Worm (Caenorhabditis elegans) whole organism, midembryonic: ENCODE results near the gene R102.2.
A peak's percentile ranks its signal among the peaks of the same experiment; 100 is the strongest.

ENCODE experiments used
- T22C8.4 ChIP-seq: fragments of 200-800 bp; sonication (Bioruptor generic); IDR thresholded peaks from 2 replicates; pipeline ENCODE4 v1.3.6; 2022; ENCODE audit warnings: missing genetic modification characterization, missing compliant biosample characterization
- cog-1 ChIP-seq: sonication (generic microtip); optimal IDR thresholded peaks from 2 replicates; lab custom pipeline; 2016; ENCODE audit warnings: missing genetic modification characterization, missing compliant biosample characterization
- flt-1 ChIP-seq: fragments of 200-800 bp; sonication (Bioruptor generic); IDR thresholded peaks from 2 replicates; pipeline ENCODE4 v1.3.6; 2022; ENCODE audit warnings: missing genetic modification characterization, missing compliant biosample characterization
- klf-2 ChIP-seq: fragments of 200-800 bp; sonication (Bioruptor generic); conservative IDR thresholded peaks from 2 replicates; pipeline ENCODE4 v1.3.6; 2022; ENCODE audit warnings: missing genetic modification reagents, missing genetic modification characterization, missing compliant biosample characterization
- med-1 ChIP-seq: sonication (generic microtip); optimal IDR thresholded peaks from 2 replicates; lab custom pipeline; 2017; ENCODE audit warnings: missing genetic modification characterization, mild to moderate bottlenecking, missing compliant biosample characterization, antibody characterized with exemption, missing genetic modification reagents; ENCODE audit not compliant: insufficient read depth
- ref-1 ChIP-seq: fragments of 200-800 bp; sonication (Bioruptor generic); conservative IDR thresholded peaks from 2 replicates; pipeline ENCODE4 v1.3.6; 2022; ENCODE audit warnings: missing genetic modification reagents, missing genetic modification characterization, missing compliant biosample characterization
- tab-1 ChIP-seq: fragments of 200-800 bp; sonication (Bioruptor generic); IDR thresholded peaks from 2 replicates; pipeline ENCODE4 v1.3.6; 2022; ENCODE audit warnings: missing genetic modification characterization, missing compliant biosample characterization
- ztf-23 ChIP-seq: fragments of 200-800 bp; sonication (Bioruptor generic); IDR thresholded peaks from 2 replicates; pipeline ENCODE4 v1.3.6; 2022; ENCODE audit warnings: missing genetic modification reagents, missing genetic modification characterization, missing compliant biosample characterization
- ztf-29 ChIP-seq: fragments of 200-800 bp; sonication (Bioruptor generic); IDR thresholded peaks from 2 replicates; pipeline ENCODE4 v1.3.6; 2022; ENCODE audit warnings: missing genetic modification reagents, missing genetic modification characterization, missing compliant biosample characterization

Gene R102.2

DNA sequence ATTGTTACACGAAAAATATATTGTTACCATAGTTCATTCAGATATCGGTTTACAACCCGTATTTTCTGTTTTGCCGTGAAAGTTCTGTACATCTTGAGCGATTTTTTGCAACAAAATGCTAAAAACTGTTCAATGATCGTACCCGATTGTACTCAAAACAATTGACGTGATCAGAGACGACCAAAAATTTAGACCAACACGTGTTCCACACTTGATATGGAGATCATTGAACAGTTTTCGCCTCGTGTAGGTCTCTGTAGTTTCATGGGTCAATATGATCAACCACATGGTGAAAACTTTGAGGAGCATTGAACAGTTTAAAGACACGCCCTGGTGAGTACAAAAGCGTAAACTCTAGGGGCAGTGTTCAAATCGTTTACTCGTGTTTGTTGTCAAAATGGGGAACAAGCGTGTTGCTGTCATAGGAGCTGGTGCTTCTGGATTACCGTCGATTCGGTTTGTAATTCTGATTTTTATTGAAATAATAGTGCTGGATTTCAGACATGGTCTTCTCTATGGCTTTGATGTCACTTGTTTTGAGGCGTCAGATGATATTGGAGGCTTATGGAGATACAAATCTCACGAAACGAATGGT lies 5.2 kb upstream of the R102.2 start, which contains the start of gene fmo-2:
fmo-2 (plus strand) TSS at position 370 of the 595 bp plus-strand sequence.
- no peak for TF ChIP-seq med-1
- no peak for TF ChIP-seq ztf-29 (GFP tag; lab: Robert Waterston, UW)
- no peak for TF ChIP-seq ztf-23
- TF ChIP-seq tab-1 = no peak
- TF ChIP-seq ref-1 (GFP tag; lab: Robert Waterston, UW) = no peak
- TF ChIP-seq cog-1 (tag; lab: Kevin White, UChicago) = no peak
- TF ChIP-seq flt-1 (GFP tag; lab: Robert Waterston, UW) = no peak
- TF ChIP-seq T22C8.4 (GFP tag; lab: Robert Waterston, UW) = no peak
- TF ChIP-seq klf-2 = no peak

DNA sequence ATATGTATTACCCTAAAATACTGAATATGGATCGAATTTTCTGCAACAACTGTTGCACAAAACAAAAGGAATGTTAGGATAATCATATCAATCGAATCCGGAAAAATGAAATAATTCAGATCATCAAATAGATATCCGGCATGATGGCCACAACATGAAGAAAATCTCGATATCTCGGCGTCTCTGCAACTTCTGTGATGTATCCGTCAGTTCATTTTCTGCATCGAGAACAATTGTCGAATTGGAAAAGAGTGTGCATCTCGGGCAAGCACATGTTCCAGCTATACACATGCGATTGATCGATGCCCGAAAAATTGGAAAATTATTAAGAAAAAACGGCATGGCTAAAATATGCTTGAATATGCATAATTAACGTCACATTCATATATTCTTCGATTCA lies 1.6 kb upstream of the R102.2 start, which contains the start of the genes K08C7.6 and R102.1:
K08C7.6 (minus strand) TSS at position 101 of the 400 bp plus-strand sequence.
R102.1 (plus strand) TSS at position 291 of the 400 bp plus-strand sequence.
- no peak for TF ChIP-seq flt-1 (GFP tag; lab: Robert Waterston, UW)

DNA sequence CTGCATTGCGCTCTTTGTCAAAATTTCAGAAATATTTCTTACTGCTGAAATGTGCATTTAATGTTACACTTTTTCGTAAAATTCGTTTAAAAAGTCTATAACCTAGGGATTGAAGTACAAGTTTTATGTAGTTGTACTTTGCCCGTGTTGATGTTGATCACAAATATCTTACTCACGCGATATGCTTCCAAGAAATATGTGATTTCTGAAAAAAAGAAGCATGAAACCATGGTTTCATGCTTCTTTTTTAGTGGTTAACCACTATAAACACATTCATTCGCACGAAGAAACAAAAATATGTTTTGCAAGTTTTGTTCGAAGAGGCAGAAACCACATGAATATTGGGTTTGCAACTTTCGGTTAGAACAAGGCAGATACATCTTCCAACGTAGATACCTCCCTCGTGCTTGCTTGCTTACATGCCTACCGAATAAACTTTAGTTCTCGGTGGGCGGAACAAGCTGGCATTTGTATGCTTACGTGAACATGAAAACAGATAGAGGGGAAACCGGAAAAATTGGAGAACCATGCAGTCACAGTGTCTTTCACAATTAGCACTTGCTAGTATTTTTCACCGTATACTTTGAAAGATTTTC lies 1.7 kb downstream of the R102.2 start, which contains the start of gene R102.3:
R102.3 (plus strand) TSS at position 546 of the 596 bp plus-strand sequence.
- TF ChIP-seq ztf-23 = no peak
- no peak for TF ChIP-seq ztf-29 (GFP tag; lab: Robert Waterston, UW)
- TF ChIP-seq tab-1 = no peak
- TF ChIP-seq ref-1 (GFP tag; lab: Robert Waterston, UW) = no peak
- no peak for TF ChIP-seq T22C8.4 (GFP tag; lab: Robert Waterston, UW)
- no peak for TF ChIP-seq cog-1 (tag; lab: Kevin White, UChicago)
- TF ChIP-seq klf-2 = no peak
- TF ChIP-seq flt-1 (GFP tag; lab: Robert Waterston, UW) = no peak
- no peak for TF ChIP-seq med-1

DNA sequence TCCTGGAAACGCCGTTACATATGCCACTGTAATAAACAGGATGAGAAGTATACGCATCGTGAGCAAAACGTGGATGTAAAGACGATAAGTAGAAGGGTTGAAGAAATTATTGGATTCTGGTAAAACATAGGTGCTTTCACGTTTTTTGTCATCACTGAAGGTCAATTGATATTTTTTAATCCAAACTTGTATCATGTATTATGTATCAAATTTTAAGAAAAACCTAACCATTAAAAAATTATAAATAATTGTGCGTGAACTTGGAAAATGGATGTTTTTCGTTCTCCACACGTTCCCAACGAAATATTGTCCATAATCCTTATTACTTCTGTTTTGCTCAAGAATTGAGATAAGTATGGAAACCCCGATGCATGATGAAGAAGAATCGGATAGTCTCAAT lies 2.7 kb downstream of the R102.2 start, which contains the start of gene R102.8:
R102.8 (minus strand) TSS at position 101 of the 400 bp plus-strand sequence.
- TF ChIP-seq cog-1 (tag; lab: Kevin White, UChicago) = no peak
- TF ChIP-seq tab-1 = no peak
- no peak for TF ChIP-seq ref-1 (GFP tag; lab: Robert Waterston, UW)
- TF ChIP-seq klf-2 = no peak
- TF ChIP-seq T22C8.4 (GFP tag; lab: Robert Waterston, UW) = no peak
- no peak for TF ChIP-seq ztf-23
- no peak for TF ChIP-seq ztf-29 (GFP tag; lab: Robert Waterston, UW)
- TF ChIP-seq med-1 = no peak
- no peak for TF ChIP-seq flt-1 (GFP tag; lab: Robert Waterston, UW)

DNA sequence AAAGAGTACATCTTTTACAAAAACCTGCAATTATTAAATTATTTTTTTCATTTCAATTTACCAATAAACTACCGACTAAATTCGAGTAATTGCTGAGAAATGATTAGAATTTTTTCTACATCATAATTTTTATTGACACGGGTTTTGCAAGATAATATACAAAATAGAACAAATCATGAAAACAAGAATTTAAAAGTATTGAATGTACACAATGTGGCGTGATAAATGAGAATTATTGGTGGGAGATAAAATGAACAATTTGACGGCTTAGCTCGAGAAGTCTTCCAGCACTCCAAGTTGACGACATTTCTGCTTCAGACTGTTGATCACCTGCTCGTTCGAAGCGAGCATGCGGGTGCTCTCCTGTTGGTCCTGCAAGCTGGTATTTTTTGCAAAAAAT lies 7.8 kb downstream of the R102.2 start, which contains the start of gene R102.4:
R102.4 (minus strand) TSS at position 101 of the 400 bp plus-strand sequence.
- TF ChIP-seq med-1 = no peak
- no peak for TF ChIP-seq ztf-23
- TF ChIP-seq cog-1 (tag; lab: Kevin White, UChicago) = no peak
- TF ChIP-seq tab-1 = no peak
- TF ChIP-seq ref-1 (GFP tag; lab: Robert Waterston, UW) = no peak
- no peak for TF ChIP-seq ztf-29 (GFP tag; lab: Robert Waterston, UW)

DNA sequence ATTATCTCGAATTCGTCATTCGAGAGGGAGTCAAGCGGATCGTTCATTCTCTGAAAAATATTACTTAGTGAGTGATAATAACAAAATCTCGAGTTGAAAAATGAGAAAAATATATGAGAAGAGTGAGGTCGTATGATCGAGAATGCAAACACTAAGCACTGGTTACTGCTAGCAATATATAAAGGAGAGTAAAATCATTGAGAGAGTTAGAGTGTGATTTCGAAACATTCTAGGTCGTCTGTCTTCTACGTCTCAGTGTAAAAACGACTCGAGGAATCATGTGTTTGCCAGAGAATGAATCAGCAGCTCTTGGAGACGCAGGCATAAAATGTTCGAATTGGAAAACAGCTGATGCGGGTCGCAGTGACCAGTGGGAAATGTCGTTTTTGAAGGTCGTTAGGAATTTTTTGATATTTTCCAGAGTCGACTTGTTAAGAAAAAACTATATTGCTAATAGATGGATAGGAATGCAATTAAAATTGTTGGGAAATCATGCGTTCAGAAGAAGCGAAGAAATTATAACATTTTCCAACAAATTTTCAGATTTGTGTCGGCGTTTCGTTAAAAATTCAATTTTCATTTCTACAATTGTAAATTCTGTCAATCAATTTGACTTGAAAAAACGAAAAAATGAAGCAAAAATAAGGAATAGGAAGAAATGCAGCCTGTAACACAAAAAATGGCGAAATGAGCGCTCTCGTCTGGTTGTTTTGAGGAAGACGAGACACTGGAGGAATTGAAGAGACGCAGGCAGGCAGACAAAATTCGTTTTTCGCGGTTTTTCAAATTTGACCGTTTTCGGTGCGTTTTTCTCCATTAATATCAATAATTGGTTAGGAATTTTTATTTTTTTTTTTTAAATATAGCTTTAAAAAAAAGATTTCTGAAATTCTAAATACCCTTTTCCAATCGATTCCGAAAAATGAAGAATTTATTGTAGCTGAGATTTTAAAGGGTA lies 9.9 kb downstream of the R102.2 start, which contains the start of gene allo-1:
allo-1 (minus strand) TSS at position 51 of the 958 bp plus-strand sequence.
- TF ChIP-seq tab-1 = no peak
- no peak for TF ChIP-seq ztf-23
- no peak for TF ChIP-seq ref-1 (GFP tag; lab: Robert Waterston, UW)
- no peak for TF ChIP-seq T22C8.4 (GFP tag; lab: Robert Waterston, UW)
- TF ChIP-seq med-1 = no peak

DNA sequence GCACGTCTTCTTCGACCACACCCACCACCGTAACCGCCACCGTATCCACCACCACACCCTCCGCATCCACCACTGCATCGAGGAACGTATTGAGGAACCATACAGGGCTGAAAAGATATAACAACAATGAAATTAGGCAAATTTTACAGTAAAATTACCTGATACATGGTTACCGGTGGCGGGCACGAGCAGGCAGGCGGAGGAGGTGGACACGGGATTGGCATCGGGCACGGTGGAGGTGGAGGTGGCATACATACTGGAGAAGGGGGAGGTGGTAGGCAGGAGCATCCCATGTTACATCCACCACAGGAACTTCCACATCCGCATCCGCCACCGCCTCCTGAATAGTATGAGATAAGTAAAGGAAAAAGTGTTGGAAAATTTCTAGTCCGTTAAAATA lies 11.1 kb downstream of the R102.2 start:
- TF ChIP-seq flt-1 (GFP tag; lab: Robert Waterston, UW) (no peak), ztf-29 (GFP tag; lab: Robert Waterston, UW) (no peak), tab-1 (0 out of 2 replicates have a peak, but pooled peaks have one; percentile 29)

DNA sequence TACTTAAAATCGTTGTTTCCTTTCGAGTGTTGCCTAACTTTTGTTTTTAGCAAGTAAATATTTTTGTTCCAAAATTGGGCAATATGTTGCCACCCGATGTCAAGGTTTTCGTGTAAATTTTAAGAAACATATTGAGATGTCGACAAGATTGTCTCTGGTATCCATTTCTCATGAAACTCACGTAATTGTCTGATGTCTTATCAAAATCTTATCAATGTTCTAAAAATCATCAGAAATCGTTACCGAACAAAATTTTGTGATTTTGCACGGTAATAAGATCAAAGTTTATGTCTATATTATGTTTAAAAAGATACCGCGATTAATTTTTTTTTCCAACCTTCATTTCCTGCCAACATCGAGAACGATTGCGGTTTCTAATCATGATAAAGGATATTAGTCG lies 11.6 kb downstream of the R102.2 start:
- no peak for TF ChIP-seq T22C8.4 (GFP tag; lab: Robert Waterston, UW)
- TF ChIP-seq ztf-23 = no peak
- no peak for TF ChIP-seq ref-1 (GFP tag; lab: Robert Waterston, UW)
- no peak for TF ChIP-seq tab-1
- TF ChIP-seq klf-2 = no peak
- TF ChIP-seq cog-1 (tag; lab: Kevin White, UChicago) = no peak
- no peak for TF ChIP-seq med-1
- TF ChIP-seq ztf-29 (GFP tag; lab: Robert Waterston, UW) = no peak
- TF ChIP-seq flt-1 (GFP tag; lab: Robert Waterston, UW) = no peak

DNA sequence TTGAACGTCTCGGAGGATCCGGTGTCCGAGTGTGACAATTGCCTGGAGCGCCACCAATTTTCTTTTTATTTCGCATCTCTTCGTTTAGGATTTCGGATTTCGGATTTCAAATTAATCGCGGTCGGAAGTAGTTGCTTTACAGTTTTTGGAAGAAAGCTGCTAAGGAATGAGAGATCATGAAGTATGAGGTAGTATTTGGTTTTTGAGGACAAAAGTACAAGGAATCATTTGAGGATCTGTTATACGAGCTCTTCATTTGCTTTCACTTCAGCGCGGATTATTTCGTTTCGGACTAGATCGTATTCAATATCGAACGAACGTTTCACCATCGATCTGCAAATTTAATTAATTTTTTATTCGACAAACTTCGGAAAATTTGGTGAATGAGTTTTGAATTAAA lies 12.3 kb downstream of the R102.2 start, which contains the start of gene R102.11:
R102.11 (minus strand) TSS at position 101 of the 400 bp plus-strand sequence.
- TF ChIP-seq cog-1 (tag; lab: Kevin White, UChicago) (no peak), T22C8.4 (GFP tag; lab: Robert Waterston, UW) (no peak), tab-1 (no peak), ref-1 (GFP tag; lab: Robert Waterston, UW) (no peak)
